Fruit fly (Drosophila melanogaster) whole organism, prepupa: ENCODE measurements around the gene CG15034.

Experiments used
- Blimp-1 ChIP-seq: fragments of 200-800 bp; sonication (Bioruptor generic); optimal IDR thresholded peaks from 3 replicates; lab custom pipeline; 2017; ENCODE audit warnings: missing biosample characterization, missing genetic modification characterization, mild to moderate bottlenecking, moderate library complexity, missing genetic modification reagents
- CG10669 ChIP-seq: fragments of 200-800 bp; sonication (Bioruptor generic); optimal IDR thresholded peaks from 3 replicates; lab custom pipeline; 2018; ENCODE audit warnings: missing biosample characterization, mild to moderate bottlenecking, missing genetic modification characterization, moderate library complexity
- CG11762 ChIP-seq: fragments of 200-800 bp; sonication (Bioruptor generic); optimal IDR thresholded peaks from 3 replicates; lab custom pipeline; 2016; ENCODE audit warnings: missing biosample characterization, missing genetic modification characterization; ENCODE audit not compliant: insufficient read depth
- CG3919 ChIP-seq: fragments of 200-800 bp; sonication (Bioruptor generic); optimal IDR thresholded peaks from 3 replicates; lab custom pipeline; 2016; ENCODE audit warnings: missing biosample characterization, missing genetic modification characterization
- CG4318 ChIP-seq: fragments of 200-800 bp; sonication (Bioruptor generic); optimal IDR thresholded peaks from 3 replicates; lab custom pipeline; 2017; ENCODE audit warnings: missing biosample characterization, mild to moderate bottlenecking, missing genetic modification characterization
- CG6163 ChIP-seq: fragments of 200-800 bp; sonication (Bioruptor generic); IDR thresholded peaks from 3 replicates; pipeline ENCODE4 v1.3.6; 2022; ENCODE audit warnings: missing biosample characterization, missing genetic modification characterization
- CG7368 ChIP-seq: fragments of 200-800 bp; sonication (Bioruptor generic); optimal IDR thresholded peaks from 3 replicates; lab custom pipeline; 2016; ENCODE audit warnings: missing biosample characterization, missing genetic modification characterization
- Gug ChIP-seq: fragments of 200-800 bp; sonication (Bioruptor generic); IDR thresholded peaks from 2 replicates; pipeline ENCODE4 v1.3.6; 2022; ENCODE audit warnings: missing biosample characterization, missing genetic modification characterization
- Sox14 ChIP-seq: fragments of 200-800 bp; sonication (Bioruptor generic); optimal IDR thresholded peaks from 3 replicates; lab custom pipeline; 2016; ENCODE audit warnings: missing biosample characterization, missing genetic modification characterization
- dac ChIP-seq: fragments of 200-800 bp; sonication (Bioruptor generic); optimal IDR thresholded peaks from 2 replicates; lab custom pipeline; 2017; ENCODE audit warnings: missing biosample characterization, mild to moderate bottlenecking, missing genetic modification characterization
- fkh ChIP-seq: fragments of 200-800 bp; sonication (Bioruptor generic); optimal IDR thresholded peaks from 3 replicates; lab custom pipeline; 2017; ENCODE audit warnings: missing biosample characterization, mild to moderate bottlenecking, missing genetic modification characterization, moderate library complexity
- lz ChIP-seq: fragments of 200-800 bp; sonication (Bioruptor generic); optimal IDR thresholded peaks from 3 replicates; lab custom pipeline; 2016; ENCODE audit warnings: missing biosample characterization, missing genetic modification characterization
- salr ChIP-seq, 2 experiments: fragments of 200-800 bp; sonication (Bioruptor generic); optimal IDR thresholded peaks; 3 replicates each; lab custom pipeline; 2016 to 2018; ENCODE audit warnings: missing biosample characterization in 2 of 2, missing genetic modification characterization in 2 of 2, mild to moderate bottlenecking in 1 of 2
- topi ChIP-seq: fragments of 200-800 bp; sonication (Bioruptor generic); optimal IDR thresholded peaks from 3 replicates; lab custom pipeline; 2016; ENCODE audit warnings: missing biosample characterization, missing genetic modification characterization

- TF ChIP-seq Gug (GFP tag; lab: Robert Waterston, UW) (peak; percentile 33), dac (GFP tag; lab: Kevin White, UChicago) (no peak), topi (GFP tag; lab: Kevin White, UChicago) (no peak), salr (GFP tag; optimal IDR thresholded peaks at IDR 0.05; lab: Kevin White, UChicago) (no peak), CG10669 (no peak), fkh (GFP tag; lab: Kevin White, UChicago) (peak; percentile 44), CG3919 (no peak), CG7368 (GFP tag; lab: Kevin White, UChicago) (no peak), Sox14 (GFP tag; lab: Kevin White, UChicago) (no peak), CG6163 (GFP tag; lab: Robert Waterston, UW) (peak; percentile 51), CG4318 (GFP tag; lab: Kevin White, UChicago) (no peak), lz (GFP tag; lab: Kevin White, UChicago) (no peak), CG11762 (GFP tag; lab: Kevin White, UChicago) (no peak), Blimp-1 (GFP tag; lab: Kevin White, UChicago) (no peak)
Observed at dm6 chrX:7300722-7301350, 46.5 kb downstream of the CG15034 start.
